Worm (Caenorhabditis elegans) whole organism, L2 larva: ENCODE results near the gene Y75B12B.1.

Experiments
- blmp-1 ChIP-seq: sonication (generic microtip); optimal IDR thresholded peaks from 2 replicates; lab custom pipeline; 2017; ENCODE audit warnings: missing genetic modification characterization, mild to moderate bottlenecking, missing compliant biosample characterization, antibody characterized with exemption, moderate library complexity; ENCODE audit not compliant: insufficient read depth
- gmeb-1 ChIP-seq: fragments of 150-350 bp; optimal IDR thresholded peaks from 2 replicates; lab custom pipeline; 2014; ENCODE audit warnings: missing biosample characterization, missing genetic modification characterization
- lin-39 ChIP-seq: fragments of 150-350 bp; optimal IDR thresholded peaks from 2 replicates; lab custom pipeline; 2014; ENCODE audit warnings: missing biosample characterization, missing genetic modification reagents, missing genetic modification characterization
- mbf-1 ChIP-seq: sonication (generic microtip); optimal IDR thresholded peaks from 2 replicates; lab custom pipeline; 2017; ENCODE audit warnings: missing biosample characterization, missing genetic modification characterization
- unc-39 ChIP-seq: fragments of 150-350 bp; optimal IDR thresholded peaks from 2 replicates; lab custom pipeline; 2014; ENCODE audit warnings: missing biosample characterization, missing genetic modification characterization

DNA sequence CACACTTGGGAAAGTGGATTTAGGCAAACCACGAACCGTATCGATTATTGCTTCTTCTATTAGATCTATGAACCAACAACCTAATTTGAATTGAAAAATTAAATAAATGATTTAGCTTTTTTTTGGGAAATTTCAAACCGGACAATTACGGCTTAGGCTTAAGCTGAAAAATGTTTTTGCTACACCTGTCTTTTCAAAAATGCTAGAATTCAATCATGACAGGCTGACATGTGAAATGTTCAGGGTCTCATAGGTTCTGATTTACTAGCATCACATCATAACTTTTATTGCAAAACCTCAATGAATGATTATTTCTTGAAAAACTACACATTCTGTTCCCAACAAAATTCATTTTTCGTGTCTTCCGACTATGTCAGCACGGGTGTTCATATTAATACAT is 31.2 kb upstream of the Y75B12B.1 start, which contains the start of gene srh-55:
- TF ChIP-seq gmeb-1: no peak
- no peak for TF ChIP-seq mbf-1
- no peak for TF ChIP-seq unc-39 (tag; lab: Kevin White, UChicago)
- TF ChIP-seq lin-39 (tag; lab: Kevin White, UChicago): no peak
- no peak for TF ChIP-seq blmp-1 (tag; lab: Kevin White, UChicago)
